Worm (Caenorhabditis elegans) whole organism, early embryonic: ENCODE data around the gene Y55F3AM.9.

Source experiments
- aly-1 ChIP-seq: sonication (generic microtip); optimal IDR thresholded peaks from 2 replicates; lab custom pipeline; 2016; ENCODE audit warnings: missing genetic modification characterization, missing compliant biosample characterization
- flt-1 ChIP-seq: fragments of 200-800 bp; sonication (Bioruptor generic); IDR thresholded peaks from 2 replicates; pipeline ENCODE4 v1.3.6; 2022; ENCODE audit warnings: missing genetic modification characterization, missing compliant biosample characterization
- hmbx-1 ChIP-seq: sonication (generic microtip); optimal IDR thresholded peaks from 2 replicates; lab custom pipeline; 2016; ENCODE audit warnings: mild to moderate bottlenecking, missing genetic modification characterization, missing compliant biosample characterization
- scrt-1 ChIP-seq: fragments of 200-800 bp; sonication (Bioruptor generic); IDR thresholded peaks from 2 replicates; pipeline ENCODE4 v1.3.6; 2022; ENCODE audit warnings: missing genetic modification characterization, missing compliant biosample characterization
- tbx-11 ChIP-seq: fragments of 200-800 bp; sonication (Bioruptor generic); IDR thresholded peaks from 2 replicates; pipeline ENCODE4 v1.3.6; 2022; ENCODE audit warnings: missing genetic modification characterization, missing compliant biosample characterization

- TF ChIP-seq aly-1 (tag; lab: Kevin White, UChicago) (no peak), scrt-1 (no peak), hmbx-1 (tag; lab: Kevin White, UChicago) (no peak), tbx-11 (GFP tag; lab: Robert Waterston, UW) (no peak), flt-1 (no peak)
These were observed 2.9 kb downstream of the Y55F3AM.9 start for ce11 chrIV:1006662-1007061.
